Fruit fly (Drosophila melanogaster): ENCODE measurements around the gene RpS27A.

DNA sequence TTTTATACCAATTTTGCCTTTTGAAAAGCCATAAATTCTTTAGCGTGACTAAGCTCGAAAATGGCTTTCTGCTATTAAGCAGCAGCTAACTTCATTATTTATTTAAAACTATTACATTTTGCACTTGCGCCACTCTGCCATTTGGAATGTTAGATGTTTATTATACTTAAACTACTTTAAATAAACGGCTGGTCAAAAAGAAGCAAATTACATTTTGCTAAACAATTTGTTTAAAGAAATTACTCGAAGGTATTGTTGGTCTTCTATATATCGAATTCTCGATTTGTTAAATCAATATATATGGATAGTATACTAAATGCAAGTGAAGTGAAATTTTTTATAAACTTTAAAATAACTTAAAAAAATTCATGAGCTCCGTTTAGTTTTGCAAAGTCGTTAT is 44.1 kb downstream of the RpS27A start, which contains the start of gene ppk10:
- no peak for TF ChIP-seq CG8478 (optimal IDR thresholded peaks at IDR 0.05)
- TF ChIP-seq CTCF (optimal IDR thresholded peaks at IDR 0.05): no peak

Data from S2 (cell line).